Fruit fly (Drosophila melanogaster) whole organism: Measurements from ENCODE around the gene Btk.

Experiments
- psq ChIP-seq: fragments of >200 bp; optimal IDR thresholded peaks from 2 replicates; lab custom pipeline; 2017
- usp ChIP-seq: fragments of >200 bp; optimal IDR thresholded peaks from 2 replicates; lab custom pipeline; 2017; ENCODE audit warnings: missing biosample characterization, missing genetic modification characterization, mixed read lengths

- TF ChIP-seq usp (GFP tag; lab: Kevin White, UChicago) (no peak), psq (lab: Kevin White, UChicago) (no peak)
Observed at dm6 chr2L:8290092-8290424, 10.8 kb downstream of the Btk start.
